Fruit fly (Drosophila melanogaster) S2 (cell line): Measurements from ENCODE around the gene CG10481.

ENCODE experiments used
- CG8478 ChIP-seq: fragments of >200 bp; optimal IDR thresholded peaks from 2 replicates; lab custom pipeline; 2018
- CTCF ChIP-seq, 2 experiments: fragments of >200 bp; optimal IDR thresholded peaks; 2 replicates each; lab custom pipeline; 2018

DNA sequence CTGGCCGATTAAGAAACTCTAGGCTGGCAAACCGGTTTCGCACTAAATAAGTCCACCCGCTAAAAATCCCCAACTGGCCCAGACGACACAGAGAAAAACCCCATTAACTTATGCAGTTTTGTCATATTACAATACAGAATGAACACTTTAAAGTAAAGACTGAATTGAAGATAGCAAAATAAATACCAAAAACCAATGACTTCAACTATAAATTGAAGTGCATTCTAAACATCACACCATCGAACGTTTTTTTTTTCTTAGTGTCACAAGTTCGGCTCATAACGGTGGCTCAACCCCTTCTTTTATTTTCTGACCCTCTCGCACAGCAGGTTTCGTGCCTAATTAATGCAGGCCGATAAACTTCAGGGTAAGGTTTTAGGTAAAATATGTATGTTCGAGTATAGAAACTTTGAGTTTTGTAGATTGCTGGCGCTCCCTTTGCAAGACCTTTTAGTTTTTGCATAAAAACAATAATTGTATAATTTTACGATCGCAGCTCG is 49.1 kb upstream of the CG10481 start:
- TF ChIP-seq CG8478 (lab: Kevin White, UChicago) (no peak), CTCF (optimal IDR thresholded peaks at IDR 0.05; lab: Kevin White, UChicago) (no peak)
